Worm (Caenorhabditis elegans): ENCODE data around the gene hhat-1.

ce11 chrII:14683646-14684045 is 5.4 kb downstream of the hhat-1 start:
- TF ChIP-seq unc-55 (GFP tag; optimal IDR thresholded peaks at IDR 0.05) (no peak), unc-86 (tag; optimal IDR thresholded peaks at IDR 0.05) (no peak), T23F11.4 (GFP tag; optimal IDR thresholded peaks at IDR 0.05) (no peak), nhr-11 (tag; optimal IDR thresholded peaks at IDR 0.05) (no peak), ceh-19 (GFP tag; optimal IDR thresholded peaks at IDR 0.05) (no peak), pag-3 (tag; optimal IDR thresholded peaks at IDR 0.05; ENCODE audit: borderline replicate concordance) (no peak), F13H6.1 (tag; optimal IDR thresholded peaks at IDR 0.05) (no peak), tbx-2 (tag; optimal IDR thresholded peaks at IDR 0.05) (no peak), ama-1 (optimal IDR thresholded peaks at IDR 0.05) (no peak)

Measured in whole organism, late embryonic.